Fruit fly (Drosophila melanogaster) whole organism, larva: ENCODE measurements around the gene CG13984.

Experiments used
- noc ChIP-seq: fragments of 200-800 bp; sonication (Bioruptor generic); optimal IDR thresholded peaks from 3 replicates; lab custom pipeline; 2019; ENCODE audit warnings: missing biosample characterization, mild to moderate bottlenecking, missing genetic modification characterization, moderate library complexity

CG13984 gene

dm6 chr2L:6308651-6309050 lies at the start of gene CG13984, which contains the start of gene CG43922:
CG13984 (plus strand) TSS chr2L:6308819.
CG43922 (minus strand) TSS chr2L:6308751.
- TF ChIP-seq noc (tag; lab: Kevin White, UChicago), result no peak

dm6 chr2L:6259629-6260028 lies 49.0 kb upstream of the CG13984 start:
- TF ChIP-seq noc (tag; lab: Kevin White, UChicago), result no peak

- no peak for TF ChIP-seq noc (tag; lab: Kevin White, UChicago)
Measured at dm6 chr2L:6264390-6264789, 44.2 kb upstream of the CG13984 start, which contains the start of gene CG13983. CG13983 (minus strand) TSS chr2L:6264490.

dm6 chr2L:6271384-6271783 lies 37.2 kb upstream of the CG13984 start:
- no peak for TF ChIP-seq noc (tag; lab: Kevin White, UChicago)

dm6 chr2L:6273963-6274834 lies 34.4 kb upstream of the CG13984 start:
- TF ChIP-seq noc (tag; lab: Kevin White, UChicago), result no peak

dm6 chr2L:6275981-6276380 lies 32.6 kb upstream of the CG13984 start:
- no peak for TF ChIP-seq noc (tag; lab: Kevin White, UChicago)

- TF ChIP-seq noc (tag; lab: Kevin White, UChicago), result no peak
Measured at dm6 chr2L:6276815-6277214, 31.8 kb upstream of the CG13984 start.

- TF ChIP-seq noc (tag; lab: Kevin White, UChicago), result no peak
Measured at dm6 chr2L:6280328-6280727, 28.3 kb upstream of the CG13984 start.

- no peak for TF ChIP-seq noc (tag; lab: Kevin White, UChicago)
Measured at dm6 chr2L:6283376-6283775, 25.2 kb upstream of the CG13984 start.

- TF ChIP-seq noc (tag; lab: Kevin White, UChicago), result no peak
Measured at dm6 chr2L:6291605-6292004, 17.0 kb upstream of the CG13984 start.

- no peak for TF ChIP-seq noc (tag; lab: Kevin White, UChicago)
Measured at dm6 chr2L:6301616-6302015, 7.0 kb upstream of the CG13984 start.

- TF ChIP-seq noc (tag; lab: Kevin White, UChicago), result no peak
Measured at dm6 chr2L:6306895-6307294, 1.7 kb upstream of the CG13984 start.

dm6 chr2L:6309879-6310278 lies 1.3 kb downstream of the CG13984 start:
- TF ChIP-seq noc (tag; lab: Kevin White, UChicago), result no peak

dm6 chr2L:6319068-6319467 lies 10.4 kb downstream of the CG13984 start:
- no peak for TF ChIP-seq noc (tag; lab: Kevin White, UChicago)

- TF ChIP-seq noc (tag; lab: Kevin White, UChicago), result no peak
Measured at dm6 chr2L:6323536-6324385, 15.1 kb downstream of the CG13984 start, which contains the start of gene PDZ-GEF. PDZ-GEF (plus strand) TSS chr2L:6323767.

dm6 chr2L:6324386-6324744 lies 15.7 kb downstream of the CG13984 start:
- no peak for TF ChIP-seq noc (tag; lab: Kevin White, UChicago)
